Worm (Caenorhabditis elegans): Measurements from ENCODE around the gene ugt-38.

ugt-38 gene

ce11 chrV:7103247-7103646, 44.0 kb downstream of the ugt-38 start, which contains the start of gene odr-2:
odr-2 (plus strand) TSS chrV:7103547.
- TF ChIP-seq ztf-6 (GFP tag; IDR thresholded peaks at IDR 0.05), result no peak
- TF ChIP-seq nfyb-1 (GFP tag; IDR thresholded peaks at IDR 0.05), result no peak
- TF ChIP-seq tbx-9 (tag; optimal IDR thresholded peaks at IDR 0.05; ENCODE audit: borderline replicate concordance), result no peak
- TF ChIP-seq lir-1 (GFP tag; conservative IDR thresholded peaks at IDR 0.05), result no peak
- no peak for TF ChIP-seq mcd-1 (GFP tag; IDR thresholded peaks at IDR 0.05)
- TF ChIP-seq lin-54 (GFP tag; optimal IDR thresholded peaks at IDR 0.05), result no peak
- TF ChIP-seq dpff-1 (tag; optimal IDR thresholded peaks at IDR 0.05), result no peak
- TF ChIP-seq akir-1 (GFP tag; optimal IDR thresholded peaks at IDR 0.05), result no peak

- TF ChIP-seq him-1 (tag; optimal IDR thresholded peaks at IDR 0.05) (no peak), B0019.2 (GFP tag; conservative IDR thresholded peaks at IDR 0.05) (no peak), mcd-1 (GFP tag; IDR thresholded peaks at IDR 0.05) (no peak), aptf-3 (GFP tag; IDR thresholded peaks at IDR 0.05) (no peak), Y56A3A.18 (GFP tag; IDR thresholded peaks at IDR 0.05) (no peak)
Measured at ce11 chrV:7096811-7097210, 50.5 kb downstream of the ugt-38 start.

ce11 chrV:7096129-7096730, 51.0 kb downstream of the ugt-38 start:
- no peak for TF ChIP-seq lsl-1 (GFP tag; optimal IDR thresholded peaks at IDR 0.05)
- TF ChIP-seq xnd-1 (tag; optimal IDR thresholded peaks at IDR 0.05), result no peak
- TF ChIP-seq pbrm-1 (GFP tag; IDR thresholded peaks at IDR 0.05), result no peak
- no peak for TF ChIP-seq ceh-27 (GFP tag; optimal IDR thresholded peaks at IDR 0.05)
- no peak for TF ChIP-seq gei-17 (GFP tag; optimal IDR thresholded peaks at IDR 0.05)
- TF ChIP-seq F52B5.7 (tag; optimal IDR thresholded peaks at IDR 0.05), result no peak
- no peak for TF ChIP-seq snpc-4 (GFP tag; optimal IDR thresholded peaks at IDR 0.05)
- TF ChIP-seq snpc-4 (tag; optimal IDR thresholded peaks at IDR 0.05), result no peak
- TF ChIP-seq F23B12.7 (tag; optimal IDR thresholded peaks at IDR 0.05; ENCODE audit: insufficient read depth), result no peak
- TF ChIP-seq hlh-26 (GFP tag; conservative IDR thresholded peaks at IDR 0.05), result no peak
- TF ChIP-seq cebp-1 (GFP tag; IDR thresholded peaks at IDR 0.05), result no peak
- no peak for TF ChIP-seq cebp-1 (tag; optimal IDR thresholded peaks at IDR 0.05)
- TF ChIP-seq egl-44 (GFP tag; IDR thresholded peaks at IDR 0.05), result no peak
- TF ChIP-seq ama-1 (optimal IDR thresholded peaks at IDR 0.05), result no peak
- TF ChIP-seq ama-1 (GFP tag; optimal IDR thresholded peaks at IDR 0.05), result no peak
- no peak for TF ChIP-seq repo-1 (tag; optimal IDR thresholded peaks at IDR 0.05)
- no peak for TF ChIP-seq ztf-22 (GFP tag; optimal IDR thresholded peaks at IDR 0.05)
- no peak for TF ChIP-seq unc-130 (GFP tag; optimal IDR thresholded peaks at IDR 0.05)
- no peak for TF ChIP-seq attf-5 (GFP tag; optimal IDR thresholded peaks at IDR 0.05)
- no peak for TF ChIP-seq F37B4.10 (GFP tag; IDR thresholded peaks at IDR 0.05)
- no peak for TF ChIP-seq Y67H2A.10 (GFP tag; conservative IDR thresholded peaks at IDR 0.05)
- TF ChIP-seq ztf-6 (GFP tag; IDR thresholded peaks at IDR 0.05), result no peak
